Worm (Caenorhabditis elegans): ENCODE measurements around the gene R02F2.5.

R02F2.5 gene

DNA sequence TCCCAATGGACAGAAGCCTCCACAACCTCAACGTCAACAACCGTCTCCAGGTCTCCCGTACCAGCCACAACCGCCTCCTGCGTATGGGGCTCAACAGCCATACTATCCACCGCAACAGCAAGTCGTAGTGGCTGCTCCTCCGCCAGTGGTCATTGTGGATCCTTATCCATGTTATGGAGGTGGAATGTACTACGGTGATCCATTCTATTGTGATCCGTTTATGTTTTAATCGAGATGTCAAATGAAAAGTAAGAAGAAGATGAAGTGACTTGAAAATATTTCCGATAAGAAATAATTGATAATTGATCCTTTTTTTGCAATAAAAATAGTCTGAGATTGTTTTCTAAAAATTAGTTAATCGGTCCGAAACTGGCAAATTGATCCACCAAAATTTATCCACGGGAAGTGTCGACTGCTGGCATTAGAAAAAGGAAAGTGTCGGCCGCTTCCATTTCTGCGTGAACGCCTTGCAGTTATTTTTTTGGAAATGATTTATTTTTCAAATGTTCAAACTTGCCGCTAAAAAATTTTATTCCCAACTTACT lies at the start of gene R02F2.5, which contains the start of gene R02F2.6:
R02F2.5 (plus strand) TSS at position 495 of the 545 bp plus-strand sequence.
R02F2.6 (minus strand) TSS at position 101 of the 545 bp plus-strand sequence.
- TF ChIP-seq unc-62 (GFP tag; optimal IDR thresholded peaks at IDR 0.05) (no peak), ceh-88 (GFP tag; IDR thresholded peaks at IDR 0.05) (no peak), skn-1 (tag; optimal IDR thresholded peaks at IDR 0.05) (no peak), alr-1 (tag; optimal IDR thresholded peaks at IDR 0.05; ENCODE audit: borderline replicate concordance) (no peak), C34B4.2 (tag; optimal IDR thresholded peaks at IDR 0.05) (no peak), ceh-63 (GFP tag; optimal IDR thresholded peaks at IDR 0.05) (no peak), dsc-1 (tag; optimal IDR thresholded peaks at IDR 0.05) (no peak), C16A3.4 (tag; optimal IDR thresholded peaks at IDR 0.05) (no peak), xbp-1 (tag; optimal IDR thresholded peaks at IDR 0.05) (no peak), mep-1 (tag; optimal IDR thresholded peaks at IDR 0.05) (no peak), vab-15 (tag; optimal IDR thresholded peaks at IDR 0.05) (no peak), unc-130 (tag; optimal IDR thresholded peaks at IDR 0.05) (no peak), isw-1 (GFP tag; IDR thresholded peaks at IDR 0.05) (no peak), lir-3 (tag; optimal IDR thresholded peaks at IDR 0.05; ENCODE audit: poor library complexity) (no peak)

DNA sequence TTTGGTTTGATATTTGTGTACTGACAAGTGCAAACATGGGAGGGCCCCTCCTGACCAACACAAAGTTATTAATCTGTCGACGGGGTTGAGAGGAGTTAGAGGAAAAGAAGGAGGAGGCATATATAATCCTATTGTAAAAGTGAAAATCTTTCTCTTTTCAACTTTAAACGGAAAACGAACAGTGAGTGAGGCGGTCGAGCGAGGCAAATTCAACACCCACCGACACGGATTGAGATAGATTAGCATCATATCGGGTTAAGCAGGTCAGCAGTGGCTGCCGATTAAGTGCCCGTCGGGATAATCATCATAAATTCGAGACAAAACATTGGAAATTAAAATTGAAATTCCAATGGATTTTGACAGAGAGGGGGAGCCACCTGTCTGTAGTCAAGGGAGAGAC lies 42.8 kb upstream of the R02F2.5 start:
- TF ChIP-seq blmp-1 (tag; optimal IDR thresholded peaks at IDR 0.05) (peak; percentile 81), lir-3 (tag; optimal IDR thresholded peaks at IDR 0.05; ENCODE audit: poor library complexity) (no peak), xbp-1 (tag; optimal IDR thresholded peaks at IDR 0.05) (no peak), nhr-20 (tag; optimal IDR thresholded peaks at IDR 0.05) (no peak)

DNA sequence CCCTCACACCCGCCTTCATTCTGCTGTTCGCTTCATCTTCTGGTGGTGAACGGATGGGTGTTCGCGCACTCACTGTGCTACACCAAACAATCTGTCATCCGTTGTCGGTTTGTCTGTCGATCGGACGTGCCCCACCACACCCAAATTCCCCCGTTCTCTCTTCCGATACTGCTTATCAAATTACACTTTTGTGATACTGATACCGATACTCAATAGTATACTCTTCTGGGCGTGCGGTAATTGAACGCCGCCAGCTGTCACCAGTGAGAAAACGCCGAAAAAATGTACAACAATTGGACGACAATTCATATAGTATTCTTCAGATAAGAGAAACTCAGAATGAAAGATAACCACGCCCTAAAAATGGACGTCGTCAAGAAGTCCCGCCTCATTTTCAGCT lies 41.1 kb upstream of the R02F2.5 start:
- TF ChIP-seq alr-1 (tag; optimal IDR thresholded peaks at IDR 0.05; ENCODE audit: borderline replicate concordance) (no peak), efl-3 (GFP tag; optimal IDR thresholded peaks at IDR 0.05) (no peak), unc-130 (tag; optimal IDR thresholded peaks at IDR 0.05) (no peak), elt-3 (tag; optimal IDR thresholded peaks at IDR 0.05) (peak in 1 of 6 experiments; percentile 1), unc-30 (tag; optimal IDR thresholded peaks at IDR 0.05) (no peak), pax-3 (tag; optimal IDR thresholded peaks at IDR 0.05) (no peak)

DNA sequence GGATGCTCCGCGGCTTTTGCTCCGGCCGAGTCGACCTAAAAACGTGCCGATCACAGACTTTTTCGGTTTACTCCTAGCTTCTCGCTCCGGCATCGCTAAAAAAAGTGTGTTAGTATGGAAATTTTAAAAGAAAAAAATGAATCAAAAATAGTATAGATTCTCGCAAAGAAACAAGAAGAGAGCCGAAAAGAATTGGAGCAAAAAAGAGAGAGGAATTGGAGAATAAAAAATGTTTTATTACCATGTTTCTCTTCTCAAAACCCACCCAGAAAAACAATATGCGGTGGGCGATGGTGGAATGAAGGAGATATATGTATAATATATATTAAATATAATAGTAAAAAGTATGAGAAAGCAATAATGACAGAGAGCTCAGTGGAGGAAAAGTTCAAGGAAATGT lies 38.6 kb upstream of the R02F2.5 start, which contains the start of gene W03A5.6:
W03A5.6 (minus strand) TSS at position 101 of the 400 bp plus-strand sequence.
- TF ChIP-seq unc-30 (tag; optimal IDR thresholded peaks at IDR 0.05) (no peak), fos-1 (tag; optimal IDR thresholded peaks at IDR 0.05) (no peak)

DNA sequence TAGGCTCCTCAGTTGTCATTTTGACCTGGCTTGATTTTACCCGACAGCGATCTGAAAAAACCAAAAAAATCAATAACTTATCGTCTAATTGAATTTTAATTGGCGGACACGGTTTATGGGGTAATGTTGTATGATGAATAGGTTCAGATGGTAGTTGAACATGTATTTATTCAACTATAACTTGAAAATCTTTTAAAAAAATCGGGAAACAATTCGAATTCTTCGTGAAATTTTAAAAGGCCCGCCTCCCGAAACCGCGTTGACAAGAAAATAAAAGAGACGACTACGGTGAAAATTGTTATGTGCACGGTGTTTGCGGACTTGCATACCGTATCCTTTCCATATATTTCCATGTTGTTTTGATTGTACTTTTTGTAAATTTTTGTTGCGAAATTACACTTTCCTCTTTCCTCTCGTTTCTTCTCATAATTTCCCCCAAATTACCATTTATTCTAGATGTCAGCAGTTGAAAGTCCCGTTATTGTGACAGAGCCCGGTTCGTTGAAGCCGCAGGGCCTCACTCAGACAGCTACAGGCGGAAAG lies 36.3 kb upstream of the R02F2.5 start, which contains the start of the genes T24G10.2 and disl-2:
T24G10.2 (minus strand) TSS at position 51 of the 543 bp plus-strand sequence.
disl-2 (plus strand) TSS at position 457 of the 543 bp plus-strand sequence.
- no peak for TF ChIP-seq unc-30 (tag; optimal IDR thresholded peaks at IDR 0.05)
- TF ChIP-seq pax-3 (tag; optimal IDR thresholded peaks at IDR 0.05), result no peak
- TF ChIP-seq ceh-88 (GFP tag; IDR thresholded peaks at IDR 0.05), result no peak
- TF ChIP-seq C16A3.4 (tag; optimal IDR thresholded peaks at IDR 0.05), result peak; percentile 74
- peak; percentile 63 for TF ChIP-seq blmp-1 (tag; optimal IDR thresholded peaks at IDR 0.05)
- no peak for TF ChIP-seq nhr-237 (tag; optimal IDR thresholded peaks at IDR 0.05)
- peak; percentile 45 for TF ChIP-seq nhr-47 (tag; optimal IDR thresholded peaks at IDR 0.05)
- TF ChIP-seq pag-3 (tag; optimal IDR thresholded peaks at IDR 0.05; ENCODE audit: borderline replicate concordance, insufficient read depth), result no peak
- TF ChIP-seq hpl-2 (GFP tag; optimal IDR thresholded peaks at IDR 0.05), result no peak
- no peak for TF ChIP-seq ztf-4 (tag; optimal IDR thresholded peaks at IDR 0.05)
- no peak for TF ChIP-seq mef-2 (tag; optimal IDR thresholded peaks at IDR 0.05)
- no peak for TF ChIP-seq dsc-1 (tag; optimal IDR thresholded peaks at IDR 0.05)
- TF ChIP-seq hlh-17 (GFP tag; optimal IDR thresholded peaks at IDR 0.05; ENCODE audit: borderline replicate concordance), result no peak
- peak; percentile 97 to 99 for TF ChIP-seq lsy-2 (tag; optimal IDR thresholded peaks at IDR 0.05)
- no peak for TF ChIP-seq sup-37 (GFP tag; optimal IDR thresholded peaks at IDR 0.05)
- peak; percentile 78 for TF ChIP-seq mep-1 (tag; optimal IDR thresholded peaks at IDR 0.05)
- TF ChIP-seq fkh-8 (tag; optimal IDR thresholded peaks at IDR 0.05), result no peak
- TF ChIP-seq unc-98 (GFP tag; IDR thresholded peaks at IDR 0.05), result no peak
- TF ChIP-seq snu-23 (GFP tag; optimal IDR thresholded peaks at IDR 0.05), result peak; percentile 77
- TF ChIP-seq nhr-84 (tag; optimal IDR thresholded peaks at IDR 0.05), result no peak
- TF ChIP-seq nhr-19 (GFP tag; conservative IDR thresholded peaks at IDR 0.05), result no peak
- TF ChIP-seq fkh-4 (tag; optimal IDR thresholded peaks at IDR 0.05; ENCODE audit: borderline replicate concordance), result no peak
- TF ChIP-seq vab-15 (tag; optimal IDR thresholded peaks at IDR 0.05), result peak; percentile 6
- no peak for TF ChIP-seq Y116A8C.19 (tag; optimal IDR thresholded peaks at IDR 0.05; ENCODE audit: borderline replicate concordance)
- TF ChIP-seq sptf-1 (tag; optimal IDR thresholded peaks at IDR 0.05), result no peak
- peak in 1 of 6 experiments; percentile 73 for TF ChIP-seq elt-3 (tag; optimal IDR thresholded peaks at IDR 0.05)
- TF ChIP-seq nhr-12 (tag; optimal IDR thresholded peaks at IDR 0.05), result no peak
- no peak for TF ChIP-seq lin-13 (GFP tag; optimal IDR thresholded peaks at IDR 0.05)
- no peak for TF ChIP-seq tlp-1 (tag; optimal IDR thresholded peaks at IDR 0.05)
- peak; percentile 90 for TF ChIP-seq F16B12.6 (tag; optimal IDR thresholded peaks at IDR 0.05)
